Worm (Caenorhabditis elegans) whole organism, early embryonic: ENCODE measurements around the gene ttr-36.

ENCODE experiments used
- B0310.2 ChIP-seq: sonication (generic microtip); optimal IDR thresholded peaks from 2 replicates; lab custom pipeline; 2016; ENCODE audit warnings: mild to moderate bottlenecking, missing genetic modification characterization, missing compliant biosample characterization
- F13C5.2 ChIP-seq: sonication (generic microtip); optimal IDR thresholded peaks from 2 replicates; lab custom pipeline; 2017; ENCODE audit warnings: mild to moderate bottlenecking, missing genetic modification characterization, inconsistent platforms, missing compliant biosample characterization
- aly-1 ChIP-seq: sonication (generic microtip); optimal IDR thresholded peaks from 2 replicates; lab custom pipeline; 2016; ENCODE audit warnings: missing genetic modification characterization, missing compliant biosample characterization
- ama-1 ChIP-seq: fragments of 150-350 bp; optimal IDR thresholded peaks from 2 replicates; lab custom pipeline; 2014
- ceh-13 ChIP-seq: fragments of 200-800 bp; sonication (Bioruptor generic); optimal IDR thresholded peaks from 2 replicates; lab custom pipeline; 2018; ENCODE audit warnings: mild to moderate bottlenecking, missing genetic modification characterization, missing compliant biosample characterization
- ceh-36 ChIP-seq: sonication (generic microtip); optimal IDR thresholded peaks from 2 replicates; lab custom pipeline; 2016; ENCODE audit warnings: missing genetic modification characterization, inconsistent platforms, missing compliant biosample characterization
- ets-7 ChIP-seq: sonication (generic microtip); optimal IDR thresholded peaks from 2 replicates; lab custom pipeline; 2016; ENCODE audit warnings: missing genotype, missing genetic modification characterization, missing compliant biosample characterization
- flt-1 ChIP-seq: fragments of 200-800 bp; sonication (Bioruptor generic); IDR thresholded peaks from 2 replicates; pipeline ENCODE4 v1.3.6; 2022; ENCODE audit warnings: missing genetic modification characterization, missing compliant biosample characterization
- hmbx-1 ChIP-seq: sonication (generic microtip); optimal IDR thresholded peaks from 2 replicates; lab custom pipeline; 2016; ENCODE audit warnings: mild to moderate bottlenecking, missing genetic modification characterization, missing compliant biosample characterization
- hmg-4 ChIP-seq: fragments of 200-800 bp; sonication (Bioruptor generic); optimal IDR thresholded peaks from 2 replicates; lab custom pipeline; 2018; ENCODE audit warnings: mild to moderate bottlenecking, missing genetic modification characterization, missing compliant biosample characterization
- hnd-1 ChIP-seq: sonication (generic microtip); optimal IDR thresholded peaks from 2 replicates; lab custom pipeline; 2016; ENCODE audit warnings: missing genetic modification characterization, missing compliant biosample characterization
- pes-1 ChIP-seq: fragments of 200-800 bp; sonication (Bioruptor generic); IDR thresholded peaks from 2 replicates; pipeline ENCODE4 v1.3.6; 2022; ENCODE audit warnings: missing genetic modification reagents, missing genetic modification characterization, missing compliant biosample characterization
- scrt-1 ChIP-seq: fragments of 200-800 bp; sonication (Bioruptor generic); IDR thresholded peaks from 2 replicates; pipeline ENCODE4 v1.3.6; 2022; ENCODE audit warnings: missing genetic modification characterization, missing compliant biosample characterization
- sea-1 ChIP-seq: fragments of 200-800 bp; sonication (Bioruptor generic); conservative IDR thresholded peaks from 2 replicates; pipeline ENCODE4 v1.3.6; 2022; ENCODE audit warnings: missing genetic modification characterization, missing compliant biosample characterization
- tbx-11 ChIP-seq: fragments of 200-800 bp; sonication (Bioruptor generic); IDR thresholded peaks from 2 replicates; pipeline ENCODE4 v1.3.6; 2022; ENCODE audit warnings: missing genetic modification characterization, missing compliant biosample characterization
- tbx-37 ChIP-seq: fragments of 200-800 bp; sonication (Bioruptor generic); conservative IDR thresholded peaks from 2 replicates; pipeline ENCODE4 v1.3.6; 2022; ENCODE audit warnings: missing genetic modification reagents, missing genetic modification characterization, missing compliant biosample characterization
- tra-4 ChIP-seq: sonication (generic microtip); optimal IDR thresholded peaks from 2 replicates; lab custom pipeline; 2017; ENCODE audit warnings: missing genetic modification characterization, missing compliant biosample characterization

The ttr-36 gene

ce11 chrX:6510627-6511026 is at the start of gene ttr-36:
Gene ttr-36 (plus strand): TSS chrX:6510927.
- TF ChIP-seq hmg-4: no peak
- TF ChIP-seq tbx-11 (GFP tag; lab: Robert Waterston, UW): no peak
- TF ChIP-seq ceh-13 (GFP tag; lab: Kevin White, UChicago): no peak
- TF ChIP-seq F13C5.2 (tag; lab: Kevin White, UChicago): no peak
- no peak for TF ChIP-seq hnd-1 (tag; lab: Kevin White, UChicago)
- no peak for TF ChIP-seq ceh-36 (tag; lab: Kevin White, UChicago)
- no peak for TF ChIP-seq ets-7
- no peak for TF ChIP-seq aly-1 (tag; lab: Kevin White, UChicago)
- no peak for TF ChIP-seq pes-1
- TF ChIP-seq B0310.2: no peak

ce11 chrX:6461729-6462128 is 49.0 kb upstream of the ttr-36 start, which contains the start of gene K04E7.1:
Gene K04E7.1 (plus strand): TSS chrX:6462029.
- TF ChIP-seq ceh-36 (tag; lab: Kevin White, UChicago) (no peak), hmg-4 (no peak), sea-1 (GFP tag; lab: Robert Waterston, UW) (no peak), tra-4 (tag; lab: Kevin White, UChicago) (no peak), hnd-1 (tag; lab: Kevin White, UChicago) (no peak), F13C5.2 (tag; lab: Kevin White, UChicago) (no peak), hmbx-1 (no peak), tbx-37 (GFP tag; lab: Robert Waterston, UW) (no peak), ceh-13 (GFP tag; lab: Kevin White, UChicago) (no peak)

ce11 chrX:6462479-6462878 is 48.2 kb upstream of the ttr-36 start:
- TF ChIP-seq pes-1 (no peak), sea-1 (GFP tag; lab: Robert Waterston, UW) (no peak), hnd-1 (tag; lab: Kevin White, UChicago) (no peak), F13C5.2 (tag; lab: Kevin White, UChicago) (no peak), tbx-11 (GFP tag; lab: Robert Waterston, UW) (no peak), flt-1 (GFP tag; lab: Robert Waterston, UW) (no peak), B0310.2 (no peak), tbx-37 (GFP tag; lab: Robert Waterston, UW) (no peak)

ce11 chrX:6462995-6463462 is 47.7 kb upstream of the ttr-36 start, which contains the start of gene C15B12.2:
Gene C15B12.2 (plus strand): TSS chrX:6463412.
- no peak for TF ChIP-seq B0310.2
- TF ChIP-seq F13C5.2 (tag; lab: Kevin White, UChicago): no peak
- TF ChIP-seq ceh-36 (tag; lab: Kevin White, UChicago): no peak
- no peak for TF ChIP-seq ceh-13 (GFP tag; lab: Kevin White, UChicago)
- no peak for TF ChIP-seq tra-4 (tag; lab: Kevin White, UChicago)
- TF ChIP-seq scrt-1: no peak
- no peak for TF ChIP-seq hmg-4

ce11 chrX:6467462-6467861 is 43.3 kb upstream of the ttr-36 start, which contains the start of gene C15B12.3:
Gene C15B12.3 (minus strand): TSS chrX:6467562.
- TF ChIP-seq tra-4 (tag; lab: Kevin White, UChicago) (no peak), ceh-13 (GFP tag; lab: Kevin White, UChicago) (no peak), hmbx-1 (no peak), tbx-37 (GFP tag; lab: Robert Waterston, UW) (no peak), ceh-36 (tag; lab: Kevin White, UChicago) (no peak), aly-1 (tag; lab: Kevin White, UChicago) (no peak), ets-7 (no peak), flt-1 (GFP tag; lab: Robert Waterston, UW) (no peak), F13C5.2 (tag; lab: Kevin White, UChicago) (no peak), scrt-1 (no peak), hmg-4 (no peak), tbx-11 (GFP tag; lab: Robert Waterston, UW) (no peak), pes-1 (no peak)

ce11 chrX:6468499-6468898 is 42.2 kb upstream of the ttr-36 start, which contains the start of gene C15B12.9:
Gene C15B12.9 (plus strand): TSS chrX:6468799.
- no peak for TF ChIP-seq tra-4 (tag; lab: Kevin White, UChicago)

ce11 chrX:6473698-6474314 is 36.9 kb upstream of the ttr-36 start, which contains the start of the genes C15B12.4 and C15B12.8:
Gene C15B12.4 (minus strand): TSS chrX:6473748.
Gene C15B12.8 (plus strand): TSS chrX:6474264.
- TF ChIP-seq ama-1 (lab: Kevin White, UChicago) (no peak), B0310.2 (no peak), flt-1 (GFP tag; lab: Robert Waterston, UW) (no peak), F13C5.2 (tag; lab: Kevin White, UChicago) (no peak), tbx-11 (GFP tag; lab: Robert Waterston, UW) (no peak), sea-1 (GFP tag; lab: Robert Waterston, UW) (no peak), hmbx-1 (no peak), pes-1 (no peak)

ce11 chrX:6476540-6476939 is 34.2 kb upstream of the ttr-36 start, which contains the start of gene C15B12.1:
Gene C15B12.1 (plus strand): TSS chrX:6476810.
- TF ChIP-seq ceh-13 (GFP tag; lab: Kevin White, UChicago): no peak
- TF ChIP-seq ets-7: no peak
- TF ChIP-seq tra-4 (tag; lab: Kevin White, UChicago): no peak
- TF ChIP-seq tbx-11 (GFP tag; lab: Robert Waterston, UW): no peak
- no peak for TF ChIP-seq tbx-37 (GFP tag; lab: Robert Waterston, UW)
